Fruit fly (Drosophila melanogaster): Measurements from ENCODE around the gene Kots.

Kots gene

DNA sequence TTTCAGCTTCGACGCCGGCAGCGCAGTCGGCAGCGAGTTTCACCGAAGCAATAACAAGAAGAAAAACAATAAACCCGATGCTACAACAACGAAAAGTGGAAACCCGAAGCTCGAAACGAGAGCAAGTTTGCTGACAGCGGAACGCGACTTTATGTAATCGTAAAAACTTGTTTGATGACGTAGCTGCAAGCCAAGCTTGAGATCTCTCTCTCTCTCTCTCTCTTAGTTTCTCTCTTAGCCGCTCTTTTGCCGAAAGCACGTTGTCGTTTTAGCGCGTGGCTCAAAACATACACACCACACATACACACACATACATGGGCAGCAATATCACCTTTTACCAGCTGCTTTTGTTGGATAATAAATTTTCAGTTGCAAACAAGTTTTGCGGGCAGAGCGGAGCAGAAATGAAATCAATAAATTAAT is 12.1 kb upstream of the Kots start (continued):
- 0 out of 4 replicates have a peak, but pooled peaks have one; percentile 35 for TF ChIP-seq Dll (GFP tag; IDR thresholded peaks at IDR 0.05; ENCODE audit: partially characterized antibody)
- TF ChIP-seq nom (GFP tag; optimal IDR thresholded peaks at IDR 0.05): peak; percentile 25
- TF ChIP-seq D19A (tag; optimal IDR thresholded peaks at IDR 0.05): no peak
- no peak for TF ChIP-seq E2f2 (GFP tag; IDR thresholded peaks at IDR 0.05)
- TF ChIP-seq zfh1 (GFP tag; IDR thresholded peaks at IDR 0.05): no peak
- TF ChIP-seq gfzf (GFP tag; optimal IDR thresholded peaks at IDR 0.05): no peak
- TF ChIP-seq CG18619 (GFP tag; optimal IDR thresholded peaks at IDR 0.05): no peak
- peak; percentile 34 for TF ChIP-seq CG13287 (GFP tag; IDR thresholded peaks at IDR 0.05; ENCODE audit: partially characterized antibody)
- TF ChIP-seq stwl (tag; optimal IDR thresholded peaks at IDR 0.05): no peak
- no peak for TF ChIP-seq al (GFP tag; IDR thresholded peaks at IDR 0.05)
- TF ChIP-seq ERR (GFP tag; optimal IDR thresholded peaks at IDR 0.05): no peak
- TF ChIP-seq ci (GFP tag; IDR thresholded peaks at IDR 0.05): peak; percentile 71; the same call in 2 of the 3 replicates
- peak; percentile 73 to 87 for TF ChIP-seq Trl (optimal IDR thresholded peaks at IDR 0.05)
- no peak for TF ChIP-seq Trl (GFP tag; optimal IDR thresholded peaks at IDR 0.05)
- no peak for TF ChIP-seq Mrtf (GFP tag; IDR thresholded peaks at IDR 0.05)
- no peak for TF ChIP-seq corto (GFP tag; optimal IDR thresholded peaks at IDR 0.05)
- no peak for TF ChIP-seq Elba2 (GFP tag; optimal IDR thresholded peaks at IDR 0.05)
- no peak for TF ChIP-seq E2f1 (GFP tag; IDR thresholded peaks at IDR 0.05)

DNA sequence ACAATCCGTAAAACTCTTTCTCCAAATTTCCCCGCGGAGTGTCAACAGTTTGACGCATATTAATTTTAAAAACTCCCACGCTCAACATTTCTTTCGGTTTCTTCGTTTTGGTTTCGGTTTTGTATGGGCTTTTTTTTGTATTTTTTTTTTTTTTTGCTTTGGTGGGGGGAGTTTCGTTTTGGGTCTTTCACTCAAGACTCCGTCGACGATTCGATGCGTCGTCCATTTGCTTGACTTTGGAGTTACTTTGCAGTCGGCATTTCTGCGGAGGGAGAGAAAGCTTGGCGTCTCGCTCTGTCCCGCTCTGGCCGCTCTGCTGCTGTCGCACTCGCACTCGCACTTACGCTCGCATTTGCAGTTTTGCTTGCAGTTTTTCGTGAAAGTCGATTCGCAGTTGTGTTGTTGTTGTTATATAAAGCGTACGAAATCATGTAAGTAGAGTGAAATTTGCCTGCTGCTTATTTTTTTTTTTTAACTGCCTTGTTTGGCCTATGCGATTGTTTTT is 10.8 kb upstream of the Kots start:
- peak; percentile 45 for TF ChIP-seq sqz (GFP tag; optimal IDR thresholded peaks at IDR 0.05)
- TF ChIP-seq CG2199 (GFP tag; IDR thresholded peaks at IDR 0.05): 0 out of 3 replicates have a peak, but pooled peaks have one; percentile 13
- no peak for TF ChIP-seq CG3847 (GFP tag; IDR thresholded peaks at IDR 0.05)
- TF ChIP-seq CG1832 (GFP tag; optimal IDR thresholded peaks at IDR 0.05): peak; percentile 42
- TF ChIP-seq gcm2 (GFP tag; optimal IDR thresholded peaks at IDR 0.05): no peak
- no peak for TF ChIP-seq usp (GFP tag; optimal IDR thresholded peaks at IDR 0.05)
- TF ChIP-seq CG4282 (GFP tag; optimal IDR thresholded peaks at IDR 0.05): no peak
- TF ChIP-seq z (GFP tag; IDR thresholded peaks at IDR 0.05): peak; percentile 55; the same call in 1 of the 3 replicates
- TF ChIP-seq CG31365 (tag; optimal IDR thresholded peaks at IDR 0.05): no peak
- TF ChIP-seq CG10321 (GFP tag; IDR thresholded peaks at IDR 0.05): peak; percentile 40
- TF ChIP-seq trem (tag; optimal IDR thresholded peaks at IDR 0.05): no peak
- 0 out of 3 replicates have a peak, but pooled peaks have one; percentile 26 for TF ChIP-seq ci (GFP tag; IDR thresholded peaks at IDR 0.05)
- no peak for TF ChIP-seq dpn (GFP tag; optimal IDR thresholded peaks at IDR 0.05)
- peak in 1 of 2 experiments; percentile 15 for TF ChIP-seq Pdp1 (GFP tag; optimal IDR thresholded peaks at IDR 0.05)
- no peak for TF ChIP-seq cg (GFP tag; optimal IDR thresholded peaks at IDR 0.05)
- TF ChIP-seq Gsc (GFP tag; IDR thresholded peaks at IDR 0.05): no peak
- TF ChIP-seq Drgx (GFP tag; IDR thresholded peaks at IDR 0.05): peak; percentile 37; the same call in 1 of the 2 replicates
- peak; percentile 31; the same call in 1 of the 2 replicates for TF ChIP-seq vvl (GFP tag; IDR thresholded peaks at IDR 0.05)
- no peak for TF ChIP-seq pho (GFP tag; optimal IDR thresholded peaks at IDR 0.05)

- TF ChIP-seq Trl (optimal IDR thresholded peaks at IDR 0.05) (peak in 1 of 2 experiments; percentile 24), Trl (GFP tag; optimal IDR thresholded peaks at IDR 0.05) (no peak), vnd (GFP tag; IDR thresholded peaks at IDR 0.05; ENCODE audit: partially characterized antibody) (0 out of 3 replicates have a peak, but pooled peaks have one; percentile 32), CG3995 (GFP tag; optimal IDR thresholded peaks at IDR 0.05) (no peak), CG12769 (tag; optimal IDR thresholded peaks at IDR 0.05) (peak; percentile 71), sens (GFP tag) (peak; percentile 70), ftz-f1 (GFP tag; optimal IDR thresholded peaks at IDR 0.05) (peak; percentile 91), sd (tag; optimal IDR thresholded peaks at IDR 0.05) (peak; percentile 34), chinmo (GFP tag; IDR thresholded peaks at IDR 0.05; ENCODE audit: partially characterized antibody) (0 out of 4 replicates have a peak, but pooled peaks have one; percentile 56), Atf3 (GFP tag; optimal IDR thresholded peaks at IDR 0.05) (no peak), CG1832 (GFP tag; optimal IDR thresholded peaks at IDR 0.05) (peak; percentile 7), CG10321 (GFP tag; IDR thresholded peaks at IDR 0.05) (0 out of 2 replicates have a peak, but pooled peaks have one; percentile 15)
These were observed 8.7 kb upstream of the Kots start for dm6 chr3R:13972653-13973052.
